Fruit fly (Drosophila melanogaster) whole organism, embryonic: ENCODE data around the gene CG7362.

ENCODE experiments used
- Abd-B ChIP-seq: fragments of 200-800 bp; sonication (Bioruptor generic); optimal IDR thresholded peaks from 2 replicates; lab custom pipeline; 2018; ENCODE audit warnings: missing biosample characterization, mild to moderate bottlenecking, missing genetic modification characterization, moderate library complexity
- Bgb ChIP-seq: fragments of 200-800 bp; sonication (Bioruptor generic); IDR thresholded peaks from 2 replicates; pipeline ENCODE4 v1.3.6; 2022; ENCODE audit warnings: missing biosample characterization, missing genetic modification characterization; ENCODE audit not compliant: partially characterized antibody
- CG13424 ChIP-seq: fragments of 200-800 bp; sonication (Bioruptor generic); optimal IDR thresholded peaks from 2 replicates; lab custom pipeline; 2019; ENCODE audit warnings: missing biosample characterization, mild to moderate bottlenecking, missing genetic modification characterization, moderate library complexity
- CG14441 ChIP-seq: fragments of 200-800 bp; sonication (Bioruptor generic); IDR thresholded peaks from 2 replicates; pipeline ENCODE4 v1.3.6; 2022; ENCODE audit warnings: missing biosample characterization, missing genetic modification characterization
- CG15011 ChIP-seq: fragments of 200-800 bp; sonication (Bioruptor generic); optimal IDR thresholded peaks from 3 replicates; lab custom pipeline; 2018; ENCODE audit warnings: missing biosample characterization, mild to moderate bottlenecking, missing genetic modification characterization
- CG16815 ChIP-seq: fragments of 200-800 bp; sonication (Bioruptor generic); optimal IDR thresholded peaks from 3 replicates; lab custom pipeline; 2017; ENCODE audit warnings: missing biosample characterization, mild to moderate bottlenecking, missing genetic modification characterization
- CG17328 ChIP-seq: fragments of 200-800 bp; sonication (Bioruptor generic); IDR thresholded peaks from 2 replicates; pipeline ENCODE4 v1.3.6; 2022; ENCODE audit warnings: missing biosample characterization, missing genetic modification characterization
- CG17829 ChIP-seq: fragments of 200-800 bp; optimal IDR thresholded peaks from 2 replicates; lab custom pipeline; 2019; ENCODE audit warnings: missing biosample characterization, mild to moderate bottlenecking, missing genetic modification characterization, moderate library complexity
- CG1832 ChIP-seq: fragments of 200-800 bp; sonication (Bioruptor generic); optimal IDR thresholded peaks from 2 replicates; lab custom pipeline; 2017; ENCODE audit warnings: missing biosample characterization, mild to moderate bottlenecking, missing genetic modification characterization, inconsistent platforms
- CG31441 ChIP-seq: fragments of 200-800 bp; sonication (Bioruptor generic); IDR thresholded peaks from 2 replicates; pipeline ENCODE4 v1.3.6; 2022; ENCODE audit warnings: missing biosample characterization, missing genetic modification characterization
- CG33557 ChIP-seq: fragments of 200-800 bp; sonication (Bioruptor generic); optimal IDR thresholded peaks from 2 replicates; lab custom pipeline; 2019; ENCODE audit warnings: missing biosample characterization, mild to moderate bottlenecking, missing genetic modification characterization, moderate library complexity
- CG5245 ChIP-seq: fragments of 200-800 bp; sonication (Bioruptor generic); optimal IDR thresholded peaks from 3 replicates; lab custom pipeline; 2016; ENCODE audit warnings: missing biosample characterization, missing genetic modification characterization
- CG6683 ChIP-seq: fragments of 200-800 bp; sonication (Bioruptor generic); optimal IDR thresholded peaks from 2 replicates; lab custom pipeline; 2017; ENCODE audit warnings: missing biosample characterization, mild to moderate bottlenecking, missing genetic modification characterization, missing genetic modification reagents
- CG6765 ChIP-seq: fragments of 200-800 bp; sonication (Bioruptor generic); optimal IDR thresholded peaks from 3 replicates; lab custom pipeline; 2017; ENCODE audit warnings: missing biosample characterization, mild to moderate bottlenecking, missing genetic modification characterization
- CG7556 ChIP-seq: fragments of 200-800 bp; sonication (Bioruptor generic); optimal IDR thresholded peaks from 2 replicates; lab custom pipeline; 2017; ENCODE audit warnings: missing biosample characterization, mild to moderate bottlenecking, missing genetic modification characterization
- CG8359 ChIP-seq: fragments of 200-800 bp; sonication (Bioruptor generic); optimal IDR thresholded peaks from 2 replicates; lab custom pipeline; 2017; ENCODE audit warnings: missing biosample characterization, mild to moderate bottlenecking, missing genetic modification characterization, borderline replicate concordance
- CG9609 ChIP-seq: fragments of 200-800 bp; sonication (Bioruptor generic); optimal IDR thresholded peaks from 3 replicates; lab custom pipeline; 2016; ENCODE audit warnings: missing biosample characterization, missing genetic modification characterization
- Chrac-16 ChIP-seq: fragments of 200-800 bp; sonication (Bioruptor generic); optimal IDR thresholded peaks from 3 replicates; lab custom pipeline; 2016; ENCODE audit warnings: missing biosample characterization, missing genetic modification characterization
- Dad ChIP-seq: fragments of 200-800 bp; sonication (Bioruptor generic); optimal IDR thresholded peaks from 3 replicates; lab custom pipeline; 2016; ENCODE audit warnings: missing biosample characterization, missing genetic modification characterization
- Dbx ChIP-seq: fragments of 200-800 bp; sonication (Bioruptor generic); IDR thresholded peaks from 3 replicates; pipeline ENCODE4 v1.3.6; 2022; ENCODE audit warnings: missing biosample characterization, missing genetic modification characterization
- Dll ChIP-seq: fragments of 200-800 bp; sonication (Bioruptor generic); IDR thresholded peaks from 4 replicates; pipeline ENCODE4 v1.3.6; 2022; ENCODE audit warnings: missing biosample characterization, missing genetic modification characterization; ENCODE audit not compliant: partially characterized antibody
- Doc2 ChIP-seq: fragments of 200-800 bp; sonication (Bioruptor generic); IDR thresholded peaks from 2 replicates; pipeline ENCODE4 v1.3.6; 2022; ENCODE audit warnings: missing biosample characterization, missing genetic modification characterization
- Hmr ChIP-seq: fragments of 200-800 bp; sonication (Bioruptor generic); optimal IDR thresholded peaks from 3 replicates; lab custom pipeline; 2017; ENCODE audit warnings: mild to moderate bottlenecking, missing biosample characterization, missing genetic modification reagents, missing genetic modification characterization
- Hr78 ChIP-seq, 2 experiments: fragments of 200-800 bp in 1 of 2; fragments of >200 bp in 1 of 2; sonication (Bioruptor generic) in 1 of 2; optimal IDR thresholded peaks; 2 replicates each; lab custom pipeline; 2017 to 2019; ENCODE audit warnings: missing biosample characterization in 2 of 2, missing genetic modification characterization in 2 of 2, mild to moderate bottlenecking in 1 of 2, moderate library complexity in 1 of 2
- Lhr ChIP-seq: fragments of 200-800 bp; sonication (Bioruptor generic); optimal IDR thresholded peaks from 3 replicates; lab custom pipeline; 2017; ENCODE audit warnings: mild to moderate bottlenecking, missing biosample characterization, missing genetic modification reagents, missing genetic modification characterization
- NC2β ChIP-seq: fragments of 200-800 bp; sonication (Bioruptor generic); optimal IDR thresholded peaks from 2 replicates; lab custom pipeline; 2016; ENCODE audit warnings: missing biosample characterization, missing genetic modification characterization
- Neu2 ChIP-seq: fragments of 200-800 bp; sonication (Bioruptor generic); optimal IDR thresholded peaks from 3 replicates; lab custom pipeline; 2016; ENCODE audit warnings: missing biosample characterization, missing genetic modification characterization, borderline replicate concordance
- Ptx1 ChIP-seq: fragments of 200-800 bp; sonication (Bioruptor generic); IDR thresholded peaks from 2 replicates; pipeline ENCODE4 v1.3.6; 2022; ENCODE audit warnings: missing biosample characterization, missing genetic modification characterization
- Sox100B ChIP-seq: fragments of 200-800 bp; sonication (Bioruptor generic); optimal IDR thresholded peaks from 3 replicates; lab custom pipeline; 2018; ENCODE audit warnings: missing biosample characterization, mild to moderate bottlenecking, missing genetic modification characterization
- ase ChIP-seq: fragments of 200-800 bp; sonication (Bioruptor generic); IDR thresholded peaks from 3 replicates; pipeline ENCODE4 v1.3.6; 2022; ENCODE audit warnings: missing biosample characterization, missing genetic modification characterization
- bcd ChIP-seq: fragments of 200-800 bp; sonication (Bioruptor generic); optimal IDR thresholded peaks from 2 replicates; lab custom pipeline; 2017; ENCODE audit warnings: missing biosample characterization, mild to moderate bottlenecking, missing genetic modification characterization
- caup ChIP-seq: fragments of 200-800 bp; sonication (Bioruptor generic); optimal IDR thresholded peaks from 3 replicates; lab custom pipeline; 2017; ENCODE audit warnings: missing biosample characterization, mild to moderate bottlenecking, missing genetic modification characterization, moderate library complexity; ENCODE audit not compliant: severe bottlenecking
- cwo ChIP-seq: fragments of 200-800 bp; sonication (Bioruptor generic); optimal IDR thresholded peaks from 3 replicates; lab custom pipeline; 2017; ENCODE audit warnings: missing biosample characterization, missing genetic modification characterization, mild to moderate bottlenecking, moderate library complexity, missing genetic modification reagents
- dimm ChIP-seq: fragments of 200-800 bp; sonication (Bioruptor generic); IDR thresholded peaks from 2 replicates; pipeline ENCODE4 v1.3.6; 2022; ENCODE audit warnings: missing biosample characterization, missing genetic modification characterization
- disco-r ChIP-seq: fragments of 200-800 bp; sonication (Bioruptor generic); optimal IDR thresholded peaks from 2 replicates; lab custom pipeline; 2016; ENCODE audit warnings: missing biosample characterization, missing genetic modification characterization
- fd96Cb ChIP-seq: fragments of 200-800 bp; sonication (Bioruptor generic); optimal IDR thresholded peaks from 2 replicates; lab custom pipeline; 2018; ENCODE audit warnings: missing biosample characterization, mild to moderate bottlenecking, missing genetic modification characterization, moderate library complexity
- h ChIP-seq: fragments of >200 bp; optimal IDR thresholded peaks from 2 replicates; lab custom pipeline; 2017
- lmd ChIP-seq: fragments of 200-800 bp; sonication (Bioruptor generic); IDR thresholded peaks from 2 replicates; pipeline ENCODE4 v1.3.6; 2022; ENCODE audit warnings: missing biosample characterization, missing genetic modification characterization
- mirr ChIP-seq: fragments of 200-800 bp; sonication (Bioruptor generic); optimal IDR thresholded peaks from 3 replicates; lab custom pipeline; 2018; ENCODE audit warnings: missing biosample characterization, mild to moderate bottlenecking, missing genetic modification characterization
- nerfin-1 ChIP-seq: fragments of 200-800 bp; sonication (Bioruptor generic); optimal IDR thresholded peaks from 3 replicates; lab custom pipeline; 2019; ENCODE audit warnings: missing biosample characterization, mild to moderate bottlenecking, missing genetic modification characterization, moderate library complexity
- nmo ChIP-seq: fragments of 200-800 bp; sonication (Bioruptor generic); optimal IDR thresholded peaks from 2 replicates; lab custom pipeline; 2018; ENCODE audit warnings: missing biosample characterization, mild to moderate bottlenecking, missing genetic modification characterization, moderate library complexity
- oc ChIP-seq: fragments of 200-800 bp; sonication (Bioruptor generic); optimal IDR thresholded peaks from 2 replicates; lab custom pipeline; 2018; ENCODE audit warnings: missing biosample characterization, mild to moderate bottlenecking, missing genetic modification characterization, moderate library complexity
- pb ChIP-seq: fragments of 200-800 bp; sonication (Bioruptor generic); optimal IDR thresholded peaks from 3 replicates; lab custom pipeline; 2016; ENCODE audit warnings: missing biosample characterization, missing genetic modification characterization
- pfk ChIP-seq: fragments of 200-800 bp; sonication (Bioruptor generic); optimal IDR thresholded peaks from 2 replicates; lab custom pipeline; 2018; ENCODE audit warnings: missing biosample characterization, mild to moderate bottlenecking, missing genetic modification characterization, moderate library complexity
- psq ChIP-seq: fragments of 200-800 bp; sonication (Bioruptor generic); optimal IDR thresholded peaks from 2 replicates; lab custom pipeline; 2017; ENCODE audit warnings: missing biosample characterization, missing genetic modification characterization
- rib ChIP-seq: fragments of 200-800 bp; sonication (Bioruptor generic); IDR thresholded peaks from 2 replicates; pipeline ENCODE4 v1.3.6; 2022; ENCODE audit warnings: missing biosample characterization, missing genetic modification characterization
- sob ChIP-seq: fragments of 200-800 bp; sonication (Bioruptor generic); IDR thresholded peaks from 2 replicates; pipeline ENCODE4 v1.3.6; 2022; ENCODE audit warnings: missing biosample characterization, missing genetic modification characterization
- tin ChIP-seq: fragments of 200-800 bp; sonication (Bioruptor generic); optimal IDR thresholded peaks from 3 replicates; lab custom pipeline; 2016; ENCODE audit warnings: missing biosample characterization, missing genetic modification characterization
- tio ChIP-seq: fragments of 200-800 bp; sonication (Bioruptor generic); optimal IDR thresholded peaks from 2 replicates; lab custom pipeline; 2017; ENCODE audit warnings: missing biosample characterization, missing genetic modification characterization, inconsistent platforms
- yki ChIP-seq: fragments of >200 bp; optimal IDR thresholded peaks from 3 replicates; lab custom pipeline; 2018
- zfh2 ChIP-seq: fragments of 200-800 bp; sonication (Bioruptor generic); optimal IDR thresholded peaks from 2 replicates; lab custom pipeline; 2016; ENCODE audit warnings: missing biosample characterization, missing genetic modification characterization

Gene CG7362

DNA sequence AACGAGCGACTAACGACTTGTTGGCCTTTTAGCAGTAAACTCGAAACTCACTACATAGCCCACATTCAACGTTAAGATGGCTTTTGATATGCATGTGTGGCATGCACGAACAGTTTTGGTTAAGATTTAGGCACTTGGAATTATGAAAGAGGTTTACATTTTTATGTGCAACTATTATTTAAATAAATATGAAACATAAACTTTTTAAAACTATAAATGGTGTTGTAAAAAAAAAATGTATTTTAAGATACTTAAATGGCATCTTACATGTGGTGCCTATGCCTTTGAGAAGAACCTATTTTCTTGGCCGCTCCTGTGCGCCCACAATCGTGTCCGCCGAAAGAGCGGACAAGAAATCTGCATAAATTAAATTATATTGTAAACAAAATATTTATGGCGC, 47.9 kb downstream of the CG7362 start (continued):
- no peak for TF ChIP-seq CG6765
- no peak for TF ChIP-seq CG8359
- TF ChIP-seq pfk (GFP tag; lab: Kevin White, UChicago) = no peak
- TF ChIP-seq CG1832 (GFP tag; lab: Kevin White, UChicago) = no peak
- TF ChIP-seq Dbx = no peak
- no peak for TF ChIP-seq CG6683 (GFP tag; lab: Kevin White, UChicago)
- TF ChIP-seq bcd (GFP tag; lab: Kevin White, UChicago) = no peak
- no peak for TF ChIP-seq Chrac-16 (GFP tag; lab: Kevin White, UChicago)
- peak; percentile 26; the same call in 1 of the 2 replicates for TF ChIP-seq CG31441 (GFP tag; lab: Robert Waterston, UW)
- TF ChIP-seq Hr78 (GFP tag; optimal IDR thresholded peaks at IDR 0.05; lab: Kevin White, UChicago) = no peak
- no peak for TF ChIP-seq tio (GFP tag; lab: Kevin White, UChicago)
- no peak for TF ChIP-seq Hmr (GFP tag; lab: Kevin White, UChicago)
- TF ChIP-seq fd96Cb = no peak
- TF ChIP-seq cwo (GFP tag; lab: Kevin White, UChicago) = no peak
- TF ChIP-seq zfh2 (GFP tag; lab: Kevin White, UChicago) = no peak
- no peak for TF ChIP-seq pb (GFP tag; lab: Kevin White, UChicago)
- no peak for TF ChIP-seq CG33557
- no peak for TF ChIP-seq Lhr (GFP tag; lab: Kevin White, UChicago)
- no peak for TF ChIP-seq Abd-B (GFP tag; lab: Kevin White, UChicago)
- peak; percentile 2 for TF ChIP-seq oc (tag; lab: Kevin White, UChicago)
- TF ChIP-seq yki = no peak
- no peak for TF ChIP-seq Sox100B (GFP tag; lab: Kevin White, UChicago)
- TF ChIP-seq sob = no peak
- no peak for TF ChIP-seq CG9609 (GFP tag; lab: Kevin White, UChicago)
- no peak for TF ChIP-seq CG15011 (GFP tag; lab: Kevin White, UChicago)
- TF ChIP-seq tin = no peak
- no peak for TF ChIP-seq mirr
- TF ChIP-seq ase (GFP tag; lab: Robert Waterston, UW) = no peak
- 0 out of 2 replicates have a peak, but pooled peaks have one; percentile 8 for TF ChIP-seq CG14441
- TF ChIP-seq Dll (GFP tag; lab: Robert Waterston, UW) = no peak
- TF ChIP-seq Dad (GFP tag; lab: Kevin White, UChicago) = no peak
- TF ChIP-seq dimm (GFP tag; lab: Robert Waterston, UW) = no peak
- TF ChIP-seq nmo (GFP tag; lab: Kevin White, UChicago) = no peak
- no peak for TF ChIP-seq Bgb (GFP tag; lab: Robert Waterston, UW)
- 0 out of 2 replicates have a peak, but pooled peaks have one; percentile 7 for TF ChIP-seq lmd
- TF ChIP-seq CG5245 = no peak
- TF ChIP-seq nerfin-1 = no peak
- TF ChIP-seq CG13424 (tag; lab: Kevin White, UChicago) = peak; percentile 5
- TF ChIP-seq CG17328 (GFP tag; lab: Robert Waterston, UW) = peak; percentile 29; the same call in 1 of the 2 replicates
- no peak for TF ChIP-seq rib
- no peak for TF ChIP-seq disco-r (GFP tag; lab: Kevin White, UChicago)
- TF ChIP-seq psq (GFP tag; lab: Kevin White, UChicago) = no peak
- TF ChIP-seq CG17829 = no peak
- no peak for TF ChIP-seq h (lab: Kevin White, UChicago)
- no peak for TF ChIP-seq Doc2 (GFP tag; lab: Robert Waterston, UW)
- TF ChIP-seq CG16815 (GFP tag; lab: Kevin White, UChicago) = no peak
- peak; percentile 9 for TF ChIP-seq CG7556 (GFP tag; lab: Kevin White, UChicago)
- no peak; the same call in 1 of the 2 replicates for TF ChIP-seq Ptx1 (GFP tag; lab: Robert Waterston, UW)
- no peak for TF ChIP-seq Neu2 (GFP tag; lab: Kevin White, UChicago)
- no peak for TF ChIP-seq NC2β (GFP tag; lab: Kevin White, UChicago)
- no peak for TF ChIP-seq caup (GFP tag; lab: Kevin White, UChicago)
